Worm (Caenorhabditis elegans) whole organism, L3 larva: Measurements from ENCODE around the gene wrn-1.

ENCODE experiments used
- aly-2 ChIP-seq: fragments of 150-350 bp; optimal IDR thresholded peaks from 2 replicates; lab custom pipeline; 2014; ENCODE audit warnings: missing biosample characterization, missing genetic modification characterization
- ama-1 ChIP-seq: fragments of 150-350 bp; optimal IDR thresholded peaks from 2 replicates; lab custom pipeline; 2018
- elt-3 ChIP-seq, 3 experiments: fragments of 150-350 bp in 1 of 3; sonication (generic microtip) in 2 of 3; optimal IDR thresholded peaks; 2 replicates in 2 of 3; 4 replicates in 1 of 3; lab custom pipeline; 2014 to 2017; ENCODE audit warnings: missing biosample characterization in 3 of 3, missing genetic modification characterization in 3 of 3
- fkh-2 ChIP-seq: fragments of 150-350 bp; optimal IDR thresholded peaks from 2 replicates; lab custom pipeline; 2014; ENCODE audit warnings: missing biosample characterization, missing genetic modification reagents, missing genetic modification characterization
- jun-1 ChIP-seq: fragments of 150-350 bp; optimal IDR thresholded peaks from 2 replicates; lab custom pipeline; 2014; ENCODE audit warnings: missing biosample characterization, missing genetic modification reagents, missing genetic modification characterization
- lin-15B ChIP-seq: fragments of 150-350 bp; optimal IDR thresholded peaks from 2 replicates; lab custom pipeline; 2014; ENCODE audit warnings: missing biosample characterization, missing genetic modification characterization
- mml-1 ChIP-seq: fragments of 150-350 bp; sonication (generic microtip); optimal IDR thresholded peaks from 3 replicates; lab custom pipeline; 2014; ENCODE audit warnings: missing biosample characterization, missing genetic modification characterization
- nfya-1 ChIP-seq: sonication (generic microtip); optimal IDR thresholded peaks from 2 replicates; lab custom pipeline; 2017; ENCODE audit warnings: missing genetic modification characterization, mild to moderate bottlenecking, missing compliant biosample characterization, antibody characterized with exemption, moderate library complexity; ENCODE audit not compliant: insufficient read depth
- nhr-25 ChIP-seq: sonication (generic microtip); optimal IDR thresholded peaks from 2 replicates; lab custom pipeline; 2017; ENCODE audit warnings: missing biosample characterization, missing genetic modification characterization
- nhr-28 ChIP-seq: fragments of 150-350 bp; optimal IDR thresholded peaks from 2 replicates; lab custom pipeline; 2014; ENCODE audit warnings: missing biosample characterization, missing genetic modification characterization

DNA sequence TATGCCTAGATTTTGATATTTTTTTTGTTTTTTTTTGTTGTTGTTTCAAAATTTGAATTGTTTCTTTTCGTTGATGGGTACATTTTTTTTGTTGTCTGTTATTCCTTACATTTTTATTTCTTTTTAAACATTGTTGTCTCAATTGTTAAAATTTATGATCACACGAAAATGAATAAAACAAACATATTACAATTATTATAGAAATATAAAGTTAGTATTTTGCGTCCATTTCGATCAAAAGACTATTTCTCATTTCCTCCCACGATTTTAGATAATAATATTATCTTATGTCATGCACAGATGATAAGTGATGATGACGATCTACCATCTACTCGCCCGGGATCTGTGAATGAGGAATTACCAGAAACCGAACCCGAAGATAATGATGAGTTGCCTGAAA lies at the start of gene wrn-1:
- TF ChIP-seq nhr-28 = no peak
- TF ChIP-seq aly-2 (tag; lab: Kevin White, UChicago) = no peak
- TF ChIP-seq nfya-1 (tag; lab: Kevin White, UChicago) = no peak
- TF ChIP-seq mml-1 (tag; lab: Kevin White, UChicago) = no peak
- TF ChIP-seq nhr-25 (tag; lab: Kevin White, UChicago) = no peak
- TF ChIP-seq ama-1 (lab: Kevin White, UChicago) = no peak
- no peak for TF ChIP-seq elt-3 (tag; optimal IDR thresholded peaks at IDR 0.05; lab: Kevin White, UChicago)
- no peak for TF ChIP-seq lin-15B
- no peak for TF ChIP-seq fkh-2 (tag; lab: Kevin White, UChicago)
- TF ChIP-seq jun-1 (tag; lab: Kevin White, UChicago) = no peak
